Fruit fly (Drosophila melanogaster) whole organism, embryonic: Measurements from ENCODE around the gene CG18581.

Experiments
- Antp ChIP-seq: fragments of 200-800 bp; sonication (Bioruptor generic); optimal IDR thresholded peaks from 3 replicates; lab custom pipeline; 2016; ENCODE audit warnings: missing biosample characterization, missing genetic modification characterization
- CG10209 ChIP-seq: fragments of 200-800 bp; sonication (Bioruptor generic); optimal IDR thresholded peaks from 3 replicates; lab custom pipeline; 2017; ENCODE audit warnings: missing biosample characterization, mild to moderate bottlenecking, missing genetic modification characterization, missing genetic modification reagents
- CG10654 ChIP-seq: fragments of 200-800 bp; sonication (Bioruptor generic); optimal IDR thresholded peaks from 2 replicates; lab custom pipeline; 2016; ENCODE audit warnings: missing biosample characterization, missing genetic modification characterization
- CG11093 ChIP-seq: fragments of 200-800 bp; sonication (Bioruptor generic); IDR thresholded peaks from 3 replicates; pipeline ENCODE4 v1.3.6; 2022; ENCODE audit warnings: missing biosample characterization, missing genetic modification characterization
- CG12299 ChIP-seq: fragments of 200-800 bp; sonication (Bioruptor generic); optimal IDR thresholded peaks from 2 replicates; lab custom pipeline; 2018; ENCODE audit warnings: missing biosample characterization, mild to moderate bottlenecking, missing genetic modification characterization
- CG12659 ChIP-seq: fragments of 200-800 bp; sonication (Bioruptor generic); optimal IDR thresholded peaks from 3 replicates; lab custom pipeline; 2017; ENCODE audit warnings: mild to moderate bottlenecking, missing biosample characterization, missing genetic modification reagents, missing genetic modification characterization
- CG13123 ChIP-seq: fragments of 200-800 bp; sonication (Bioruptor generic); optimal IDR thresholded peaks from 2 replicates; lab custom pipeline; 2016; ENCODE audit warnings: missing biosample characterization, missing genetic modification characterization
- CG15073 ChIP-seq: fragments of 200-800 bp; sonication (Bioruptor generic); optimal IDR thresholded peaks from 2 replicates; lab custom pipeline; 2016; ENCODE audit warnings: missing biosample characterization, missing genetic modification characterization
- CG15479 ChIP-seq: fragments of 200-800 bp; sonication (Bioruptor generic); optimal IDR thresholded peaks from 3 replicates; lab custom pipeline; 2019; ENCODE audit warnings: missing biosample characterization, mild to moderate bottlenecking, missing genetic modification characterization, moderate library complexity
- CG17186 ChIP-seq: fragments of 200-800 bp; sonication (Bioruptor generic); optimal IDR thresholded peaks from 3 replicates; lab custom pipeline; 2017; ENCODE audit warnings: missing biosample characterization, missing genetic modification reagents, missing genetic modification characterization
- CG17361 ChIP-seq: fragments of 200-800 bp; sonication (Bioruptor generic); IDR thresholded peaks from 3 replicates; pipeline ENCODE4 v1.3.6; 2022; ENCODE audit warnings: missing biosample characterization, missing genetic modification characterization
- CG18262 ChIP-seq: fragments of 200-800 bp; optimal IDR thresholded peaks from 3 replicates; lab custom pipeline; 2019; ENCODE audit warnings: missing biosample characterization, mild to moderate bottlenecking, missing genetic modification characterization, moderate library complexity
- CG18599 ChIP-seq: fragments of 200-800 bp; sonication (Bioruptor generic); optimal IDR thresholded peaks from 3 replicates; lab custom pipeline; 2017; ENCODE audit warnings: missing biosample characterization, missing genetic modification characterization, mild to moderate bottlenecking, moderate library complexity, missing genetic modification reagents
- CG2120 ChIP-seq: fragments of 200-800 bp; sonication (Bioruptor generic); optimal IDR thresholded peaks from 3 replicates; lab custom pipeline; 2016; ENCODE audit warnings: missing biosample characterization, missing genetic modification characterization
- CG2875 ChIP-seq: fragments of 200-800 bp; sonication (Bioruptor generic); optimal IDR thresholded peaks from 2 replicates; lab custom pipeline; 2017; ENCODE audit warnings: missing biosample characterization, mild to moderate bottlenecking, missing genetic modification characterization, missing genetic modification reagents
- CG31388 ChIP-seq: fragments of 200-800 bp; sonication (Bioruptor generic); optimal IDR thresholded peaks from 2 replicates; lab custom pipeline; 2016; ENCODE audit warnings: missing biosample characterization, missing genetic modification characterization
- CG3407 ChIP-seq: fragments of 200-800 bp; sonication (Bioruptor generic); optimal IDR thresholded peaks from 2 replicates; lab custom pipeline; 2018; ENCODE audit warnings: missing biosample characterization, mild to moderate bottlenecking, missing genetic modification characterization
- CG34376 ChIP-seq: fragments of 200-800 bp; sonication (Bioruptor generic); optimal IDR thresholded peaks from 2 replicates; lab custom pipeline; 2018; ENCODE audit warnings: missing biosample characterization, mild to moderate bottlenecking, missing genetic modification characterization
- CG4404 ChIP-seq: fragments of 200-800 bp; sonication (Bioruptor generic); IDR thresholded peaks from 2 replicates; pipeline ENCODE4 v1.3.6; 2022; ENCODE audit warnings: missing biosample characterization, missing genetic modification characterization
- CG4854 ChIP-seq: fragments of 200-800 bp; sonication (Bioruptor generic); optimal IDR thresholded peaks from 2 replicates; lab custom pipeline; 2016; ENCODE audit warnings: missing biosample characterization, missing genetic modification characterization, inconsistent platforms
- CG6254 ChIP-seq: fragments of 200-800 bp; sonication (Bioruptor generic); optimal IDR thresholded peaks from 3 replicates; lab custom pipeline; 2017; ENCODE audit warnings: mild to moderate bottlenecking, missing biosample characterization, missing genetic modification reagents, missing genetic modification characterization
- CG7556 ChIP-seq: fragments of 200-800 bp; sonication (Bioruptor generic); optimal IDR thresholded peaks from 2 replicates; lab custom pipeline; 2017; ENCODE audit warnings: missing biosample characterization, mild to moderate bottlenecking, missing genetic modification characterization
- CrebB ChIP-seq: fragments of 200-800 bp; sonication (Bioruptor generic); optimal IDR thresholded peaks from 3 replicates; lab custom pipeline; 2018; ENCODE audit warnings: missing biosample characterization, mild to moderate bottlenecking, missing genetic modification characterization
- Dad ChIP-seq: fragments of 200-800 bp; sonication (Bioruptor generic); optimal IDR thresholded peaks from 3 replicates; lab custom pipeline; 2016; ENCODE audit warnings: missing biosample characterization, missing genetic modification characterization
- Dll ChIP-seq: fragments of 200-800 bp; sonication (Bioruptor generic); IDR thresholded peaks from 4 replicates; pipeline ENCODE4 v1.3.6; 2022; ENCODE audit warnings: missing biosample characterization, missing genetic modification characterization; ENCODE audit not compliant: partially characterized antibody
- Drgx ChIP-seq: fragments of 200-800 bp; sonication (Bioruptor generic); IDR thresholded peaks from 2 replicates; pipeline ENCODE4 v1.3.6; 2022; ENCODE audit warnings: missing biosample characterization, missing genetic modification characterization
- Eip74EF ChIP-seq, 2 experiments: fragments of 200-800 bp in 1 of 2; fragments of >200 bp in 1 of 2; sonication (Bioruptor generic) in 1 of 2; optimal IDR thresholded peaks; 2 replicates each; lab custom pipeline; 2017 to 2019; ENCODE audit warnings: missing biosample characterization in 2 of 2, missing genetic modification characterization in 2 of 2, mild to moderate bottlenecking in 1 of 2, moderate library complexity in 1 of 2
- HmgD ChIP-seq: fragments of 200-800 bp; sonication (Bioruptor generic); optimal IDR thresholded peaks from 3 replicates; lab custom pipeline; 2016; ENCODE audit warnings: missing biosample characterization, missing genetic modification characterization
- Hr78 ChIP-seq, 2 experiments: fragments of 200-800 bp in 1 of 2; fragments of >200 bp in 1 of 2; sonication (Bioruptor generic) in 1 of 2; optimal IDR thresholded peaks; 2 replicates each; lab custom pipeline; 2017 to 2019; ENCODE audit warnings: missing biosample characterization in 2 of 2, missing genetic modification characterization in 2 of 2, mild to moderate bottlenecking in 1 of 2, moderate library complexity in 1 of 2
- Kr ChIP-seq: fragments of 200-800 bp; sonication (Bioruptor generic); optimal IDR thresholded peaks from 2 replicates; lab custom pipeline; 2017; ENCODE audit warnings: missing biosample characterization, mild to moderate bottlenecking, missing genetic modification characterization
- NfI ChIP-seq: fragments of 200-800 bp; sonication (Bioruptor generic); optimal IDR thresholded peaks from 3 replicates; lab custom pipeline; 2018; ENCODE audit warnings: missing biosample characterization, mild to moderate bottlenecking, missing genetic modification characterization, moderate library complexity
- PHDP ChIP-seq: fragments of 200-800 bp; sonication (Bioruptor generic); optimal IDR thresholded peaks from 3 replicates; lab custom pipeline; 2018; ENCODE audit warnings: missing biosample characterization, mild to moderate bottlenecking, missing genetic modification characterization, moderate library complexity
- Rfx ChIP-seq: fragments of 200-800 bp; sonication (Bioruptor generic); IDR thresholded peaks from 2 replicates; pipeline ENCODE4 v1.3.6; 2022; ENCODE audit warnings: missing biosample characterization, missing genetic modification characterization
- Tbp ChIP-seq: fragments of >200 bp; optimal IDR thresholded peaks from 2 replicates; lab custom pipeline; 2018; ENCODE audit warnings: missing biosample characterization, missing genetic modification characterization
- ase ChIP-seq: fragments of 200-800 bp; sonication (Bioruptor generic); IDR thresholded peaks from 3 replicates; pipeline ENCODE4 v1.3.6; 2022; ENCODE audit warnings: missing biosample characterization, missing genetic modification characterization
- cad ChIP-seq: fragments of >200 bp; optimal IDR thresholded peaks from 2 replicates; lab custom pipeline; 2017; ENCODE audit warnings: missing biosample characterization, missing genetic modification characterization
- crc ChIP-seq: fragments of 200-800 bp; sonication (Bioruptor generic); optimal IDR thresholded peaks from 2 replicates; lab custom pipeline; 2016; ENCODE audit warnings: missing biosample characterization, missing genetic modification characterization
- dmrt11E ChIP-seq: fragments of 200-800 bp; sonication (Bioruptor generic); optimal IDR thresholded peaks from 3 replicates; lab custom pipeline; 2018; ENCODE audit warnings: missing biosample characterization, mild to moderate bottlenecking, missing genetic modification characterization, moderate library complexity
- fu2 ChIP-seq: fragments of 200-800 bp; sonication (Bioruptor generic); optimal IDR thresholded peaks from 2 replicates; lab custom pipeline; 2016; ENCODE audit warnings: missing biosample characterization, missing genetic modification characterization
- h ChIP-seq: fragments of >200 bp; optimal IDR thresholded peaks from 2 replicates; lab custom pipeline; 2017
- hb ChIP-seq: fragments of 200-800 bp; sonication (Bioruptor generic); IDR thresholded peaks from 3 replicates; pipeline ENCODE4 v1.3.6; 2022; ENCODE audit warnings: missing biosample characterization, missing genetic modification characterization; ENCODE audit not compliant: partially characterized antibody
- hth ChIP-seq: fragments of >200 bp; optimal IDR thresholded peaks from 2 replicates; lab custom pipeline; 2017; ENCODE audit warnings: inconsistent platforms
- klu ChIP-seq: fragments of 200-800 bp; sonication (Bioruptor generic); IDR thresholded peaks from 2 replicates; pipeline ENCODE4 v1.3.6; 2022; ENCODE audit warnings: missing biosample characterization, missing genetic modification characterization
- nau ChIP-seq: fragments of 200-800 bp; sonication (Bioruptor generic); optimal IDR thresholded peaks from 3 replicates; lab custom pipeline; 2017; ENCODE audit warnings: missing biosample characterization, mild to moderate bottlenecking, missing genetic modification characterization, missing genetic modification reagents
- nerfin-2 ChIP-seq: fragments of 200-800 bp; sonication (Bioruptor generic); IDR thresholded peaks from 2 replicates; pipeline ENCODE4 v1.3.6; 2022; ENCODE audit warnings: missing biosample characterization, missing genetic modification characterization; ENCODE audit not compliant: partially characterized antibody
- nom ChIP-seq: fragments of 200-800 bp; sonication (Bioruptor generic); optimal IDR thresholded peaks from 2 replicates; lab custom pipeline; 2017; ENCODE audit warnings: missing biosample characterization, missing genetic modification characterization, mild to moderate bottlenecking, moderate library complexity, missing genetic modification reagents
- run ChIP-seq: fragments of 200-800 bp; sonication (Bioruptor generic); optimal IDR thresholded peaks from 3 replicates; lab custom pipeline; 2018; ENCODE audit warnings: missing biosample characterization, mild to moderate bottlenecking, missing genetic modification characterization
- sens-2 ChIP-seq: fragments of 200-800 bp; sonication (Bioruptor generic); IDR thresholded peaks from 2 replicates; pipeline ENCODE4 v1.3.6; 2022; ENCODE audit warnings: missing biosample characterization, missing genetic modification characterization
- wor ChIP-seq: fragments of 200-800 bp; sonication (Bioruptor generic); IDR thresholded peaks from 2 replicates; pipeline ENCODE4 v1.3.6; 2022; ENCODE audit warnings: missing biosample characterization, missing genetic modification characterization
- zf30C ChIP-seq: fragments of 200-800 bp; sonication (Bioruptor generic); optimal IDR thresholded peaks from 3 replicates; lab custom pipeline; 2018; ENCODE audit warnings: missing biosample characterization, mild to moderate bottlenecking, missing genetic modification characterization

Gene CG18581

DNA sequence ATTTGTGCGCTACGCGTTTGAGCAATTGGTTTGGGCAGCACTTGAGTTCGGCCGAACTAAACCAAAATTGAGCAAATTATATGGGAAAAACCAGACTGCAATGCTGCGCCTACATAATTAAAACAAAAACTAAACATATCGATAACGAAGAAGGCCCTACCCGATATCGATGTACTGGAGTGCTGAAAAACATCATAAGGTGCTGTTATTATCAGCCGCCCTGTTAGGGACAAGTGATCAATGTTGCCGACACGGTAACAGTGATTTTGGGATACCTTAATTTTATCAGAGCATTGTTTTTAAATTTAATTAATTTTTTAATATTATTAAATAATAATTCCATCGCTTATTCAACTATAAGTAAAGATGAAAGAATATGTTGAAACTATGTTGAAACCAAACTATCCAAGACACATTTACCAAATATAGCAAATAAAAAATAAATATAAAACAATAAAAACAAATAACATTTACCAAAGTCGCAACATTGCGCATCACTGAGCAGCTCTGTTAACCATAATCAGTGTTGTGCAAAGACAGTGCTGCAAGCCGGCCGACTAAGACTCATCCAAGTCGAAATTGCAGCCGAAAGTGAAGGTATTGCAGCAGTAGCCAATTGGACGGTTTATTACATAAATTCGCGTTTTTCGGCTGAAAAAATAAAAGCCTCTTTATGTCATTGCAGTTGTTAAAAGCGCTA, 44.7 kb upstream of the CG18581 start, which contains the start of the genes sstn, Plp and GlyRS (continued):
- no peak for TF ChIP-seq HmgD (GFP tag; lab: Kevin White, UChicago)
- peak; percentile 57 for TF ChIP-seq NfI (GFP tag; lab: Kevin White, UChicago)
- peak; percentile 49 for TF ChIP-seq CG18262
- no peak for TF ChIP-seq Kr
- TF ChIP-seq Drgx (GFP tag; lab: Robert Waterston, UW) = no peak
- TF ChIP-seq CG2120 (GFP tag; lab: Kevin White, UChicago) = peak; percentile 22
- TF ChIP-seq nau (GFP tag; lab: Kevin White, UChicago) = no peak
- no peak for TF ChIP-seq CG6254
- no peak for TF ChIP-seq CG4854 (GFP tag; lab: Kevin White, UChicago)
- no peak; the same call in 3 of the 4 replicates for TF ChIP-seq Dll (GFP tag; lab: Robert Waterston, UW)
- TF ChIP-seq CG10209 = peak; percentile 29
- TF ChIP-seq CG15479 = peak; percentile 90
- peak; percentile 36 for TF ChIP-seq dmrt11E (tag; lab: Kevin White, UChicago)
- no peak for TF ChIP-seq fu2 (GFP tag; lab: Kevin White, UChicago)
- no peak for TF ChIP-seq nerfin-2 (GFP tag; lab: Robert Waterston, UW)
- TF ChIP-seq CG2875 (GFP tag; lab: Kevin White, UChicago) = no peak
- peak; percentile 28 for TF ChIP-seq CG3407 (GFP tag; lab: Kevin White, UChicago)
- TF ChIP-seq CG12659 (GFP tag; lab: Kevin White, UChicago) = peak; percentile 81
- no peak for TF ChIP-seq hth
- TF ChIP-seq wor (GFP tag; lab: Robert Waterston, UW) = no peak
- no peak for TF ChIP-seq CG31388
- TF ChIP-seq klu (GFP tag; lab: Robert Waterston, UW) = no peak
- no peak for TF ChIP-seq CG12299 (tag; lab: Kevin White, UChicago)
- no peak for TF ChIP-seq CG4404 (GFP tag; lab: Robert Waterston, UW)
- TF ChIP-seq CG7556 (GFP tag; lab: Kevin White, UChicago) = peak; percentile 51
- peak; percentile 10 for TF ChIP-seq PHDP
- TF ChIP-seq run (tag; lab: Kevin White, UChicago) = no peak
- TF ChIP-seq nom (GFP tag; lab: Kevin White, UChicago) = no peak
- TF ChIP-seq CG10654 (GFP tag; lab: Kevin White, UChicago) = peak; percentile 29
- TF ChIP-seq Tbp = no peak
- TF ChIP-seq zf30C (GFP tag; lab: Kevin White, UChicago) = no peak
- no peak for TF ChIP-seq h
- TF ChIP-seq Eip74EF (GFP tag; optimal IDR thresholded peaks at IDR 0.05; lab: Kevin White, UChicago) = no peak
- TF ChIP-seq CrebB (tag; lab: Kevin White, UChicago) = no peak
- TF ChIP-seq Antp (GFP tag; lab: Kevin White, UChicago) = no peak
- peak; percentile 78 for TF ChIP-seq CG17361 (GFP tag; lab: Robert Waterston, UW)
- TF ChIP-seq crc (GFP tag; lab: Kevin White, UChicago) = no peak
- TF ChIP-seq CG18599 (GFP tag; lab: Kevin White, UChicago) = peak; percentile 59
- TF ChIP-seq ase (GFP tag; lab: Robert Waterston, UW) = no peak
- no peak for TF ChIP-seq CG11093
- TF ChIP-seq Rfx (GFP tag; lab: Robert Waterston, UW) = 0 out of 2 replicates have a peak, but pooled peaks have one; percentile 24
- TF ChIP-seq hb (GFP tag; lab: Robert Waterston, UW) = no peak
- TF ChIP-seq cad = no peak
- TF ChIP-seq Dad = no peak
- no peak for TF ChIP-seq CG15073
- TF ChIP-seq Hr78 (GFP tag; optimal IDR thresholded peaks at IDR 0.05; lab: Kevin White, UChicago) = no peak
- no peak for TF ChIP-seq CG17186 (GFP tag; lab: Kevin White, UChicago)
- TF ChIP-seq CG13123 = peak; percentile 22
- no peak for TF ChIP-seq sens-2 (GFP tag; lab: Robert Waterston, UW)
- TF ChIP-seq CG34376 (GFP tag; lab: Kevin White, UChicago) = no peak
